Fruit fly (Drosophila melanogaster): ENCODE results near the gene Eig71Ee.
A peak's percentile ranks its signal among the peaks of the same experiment; 100 is the strongest.

Gene Eig71Ee

DNA sequence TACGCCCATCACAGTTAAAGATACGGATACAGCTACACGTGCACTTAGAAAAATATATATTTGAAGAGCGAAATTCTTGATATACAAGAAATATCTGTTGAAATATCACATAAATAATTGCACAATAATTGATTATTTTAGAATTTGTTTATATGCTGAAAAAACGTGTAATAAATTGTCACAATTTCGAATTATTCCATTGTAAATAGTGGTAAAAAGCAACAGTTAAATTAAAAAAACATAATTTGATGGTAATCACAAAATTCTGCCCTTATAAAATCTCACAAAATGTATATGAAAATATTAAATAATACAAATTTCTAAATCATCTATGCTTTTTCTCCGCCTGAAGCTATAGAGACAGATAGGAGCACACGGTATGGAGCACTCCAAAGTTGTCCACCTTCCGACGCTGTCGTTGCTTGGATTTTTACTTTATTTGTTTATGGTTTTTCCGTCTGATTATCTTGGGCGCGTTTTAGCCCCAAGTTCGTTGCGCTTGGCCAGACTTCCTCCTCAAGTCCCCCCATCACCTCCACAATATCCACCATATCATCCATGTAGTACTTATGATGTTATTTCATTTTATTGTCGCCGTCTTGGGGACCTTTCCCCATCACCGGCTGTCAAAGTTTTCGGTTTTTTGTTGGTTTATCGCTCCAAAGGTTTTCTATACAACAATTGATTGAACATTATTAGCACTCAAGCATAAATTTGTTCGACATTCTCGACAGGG is 48.6 kb upstream of the Eig71Ee start (continued):
- TF ChIP-seq vri (GFP tag; optimal IDR thresholded peaks at IDR 0.05) (peak; percentile 20), Eip93F (GFP tag; optimal IDR thresholded peaks at IDR 0.05) (no peak), dac (GFP tag; optimal IDR thresholded peaks at IDR 0.05) (no peak), OdsH (GFP tag; optimal IDR thresholded peaks at IDR 0.05) (peak; percentile 64), CG6854 (GFP tag; optimal IDR thresholded peaks at IDR 0.05) (no peak), CG3919 (GFP tag; optimal IDR thresholded peaks at IDR 0.05) (peak; percentile 39), CG10631 (GFP tag; optimal IDR thresholded peaks at IDR 0.05) (peak; percentile 63), Sox14 (GFP tag; optimal IDR thresholded peaks at IDR 0.05) (peak; percentile 40), esn (GFP tag; optimal IDR thresholded peaks at IDR 0.05) (peak; percentile 32)

DNA sequence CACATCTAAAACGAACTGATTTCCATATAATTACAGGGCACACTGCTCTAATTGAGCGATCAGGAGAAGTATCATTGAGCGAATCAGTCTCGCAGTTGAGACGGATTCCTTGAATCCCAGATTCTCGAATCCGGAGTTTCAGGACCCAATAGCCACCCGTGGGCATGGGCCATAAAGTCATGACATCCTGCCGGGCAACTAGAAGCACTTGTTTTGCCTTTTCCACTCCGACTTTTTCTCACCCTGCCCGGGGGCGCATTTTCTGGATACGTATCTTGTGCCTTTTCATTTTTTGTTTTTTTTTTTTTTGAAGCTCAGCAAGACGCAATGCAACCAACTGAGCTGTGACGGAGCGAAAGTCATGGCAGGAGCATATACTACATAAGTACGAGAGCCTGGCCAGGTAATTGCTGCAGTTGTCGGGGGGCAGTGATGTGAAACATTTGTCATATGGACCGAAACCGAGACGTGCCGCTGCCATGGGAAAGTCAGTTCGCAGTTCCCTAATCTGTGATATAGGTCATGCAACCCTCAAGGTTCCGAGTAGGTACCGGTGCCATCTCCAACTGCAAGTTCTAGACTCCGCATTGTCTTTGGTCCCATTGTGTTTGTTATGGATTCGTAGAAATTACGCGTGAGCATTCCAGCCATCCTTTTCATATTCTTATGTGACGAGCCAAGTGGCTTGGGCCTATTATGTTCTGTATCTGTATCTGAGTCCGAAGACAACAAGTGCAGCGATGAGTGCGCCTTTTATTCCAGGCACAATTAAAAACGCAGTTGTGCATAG is 47.7 kb upstream of the Eig71Ee start:
- TF ChIP-seq pdm3 (GFP tag; optimal IDR thresholded peaks at IDR 0.05), result no peak
- TF ChIP-seq CG8632 (GFP tag; optimal IDR thresholded peaks at IDR 0.05), result no peak
- TF ChIP-seq Sox102F (GFP tag; optimal IDR thresholded peaks at IDR 0.05), result no peak
- TF ChIP-seq CG3919 (GFP tag; optimal IDR thresholded peaks at IDR 0.05), result no peak
- no peak for TF ChIP-seq CG7368 (GFP tag; optimal IDR thresholded peaks at IDR 0.05)
- no peak for TF ChIP-seq Sox15 (GFP tag; optimal IDR thresholded peaks at IDR 0.05)
- no peak for TF ChIP-seq OdsH (GFP tag; optimal IDR thresholded peaks at IDR 0.05)
- TF ChIP-seq CG15336 (GFP tag; IDR thresholded peaks at IDR 0.05), result no peak
- TF ChIP-seq vri (GFP tag; optimal IDR thresholded peaks at IDR 0.05), result no peak
- no peak for TF ChIP-seq CG16779 (tag; optimal IDR thresholded peaks at IDR 0.05)

DNA sequence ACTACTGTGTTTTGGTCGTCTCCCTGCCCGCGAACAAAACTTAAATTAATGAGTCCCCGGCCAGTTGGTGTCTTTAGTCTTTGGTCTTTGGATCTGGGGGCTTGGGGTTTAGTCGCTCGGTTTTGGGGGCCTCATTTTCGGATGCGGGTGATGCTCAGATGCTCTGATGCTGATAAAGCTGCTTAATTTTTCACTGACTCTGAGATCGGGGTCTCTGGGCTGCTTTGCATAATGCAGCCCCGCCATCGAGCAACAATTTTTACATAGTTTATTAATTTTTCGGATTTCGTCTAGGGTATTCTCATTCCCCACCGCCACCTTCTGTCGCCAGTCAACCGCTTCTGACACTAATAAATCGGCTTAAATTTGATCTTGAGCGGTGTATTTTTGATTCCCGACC is 46.4 kb upstream of the Eig71Ee start:
- TF ChIP-seq CG4318 (GFP tag; optimal IDR thresholded peaks at IDR 0.05) (no peak), net (GFP tag; optimal IDR thresholded peaks at IDR 0.05) (no peak), achi (GFP tag; optimal IDR thresholded peaks at IDR 0.05) (no peak), lz (GFP tag; optimal IDR thresholded peaks at IDR 0.05) (no peak), svp (GFP tag) (no peak), Hr39 (GFP tag; optimal IDR thresholded peaks at IDR 0.05) (no peak), CG15336 (GFP tag; IDR thresholded peaks at IDR 0.05) (no peak), Ets96B (tag; optimal IDR thresholded peaks at IDR 0.05) (no peak), Met (GFP tag; optimal IDR thresholded peaks at IDR 0.05) (no peak), esn (GFP tag; optimal IDR thresholded peaks at IDR 0.05) (no peak), Blimp-1 (GFP tag; optimal IDR thresholded peaks at IDR 0.05) (no peak), CG6808 (GFP tag; optimal IDR thresholded peaks at IDR 0.05) (no peak), CG11762 (GFP tag; optimal IDR thresholded peaks at IDR 0.05; ENCODE audit: insufficient read depth) (no peak)

DNA sequence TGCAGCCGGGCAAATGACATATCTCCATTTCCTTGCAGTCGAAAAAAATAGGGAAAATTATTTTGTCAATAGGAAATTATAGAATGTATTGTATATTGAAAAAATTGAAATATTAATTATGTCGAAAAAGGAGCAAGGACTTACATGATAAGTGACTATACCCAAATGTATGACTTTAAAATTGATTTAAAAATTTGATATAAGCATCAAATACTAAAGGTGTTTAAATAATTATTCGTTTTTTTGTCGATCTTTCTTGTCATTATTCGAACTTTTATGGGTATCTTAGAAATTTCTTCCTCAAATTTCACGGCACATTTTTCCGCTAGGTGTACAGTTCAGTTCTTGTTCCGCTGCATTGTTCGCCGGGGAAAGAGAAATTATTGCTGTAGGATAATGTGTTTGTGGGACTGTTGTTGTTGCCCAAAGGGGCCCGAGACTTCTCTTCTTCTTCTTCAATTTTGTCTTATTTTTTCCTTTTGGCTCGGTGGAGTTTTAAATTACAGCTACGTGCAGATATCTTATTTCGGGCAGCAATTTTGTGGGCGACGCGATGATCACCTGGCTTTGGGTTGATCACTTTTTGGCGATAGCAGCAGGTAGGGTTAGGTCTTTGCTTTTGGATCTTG is 44.6 kb upstream of the Eig71Ee start:
- TF ChIP-seq Met (GFP tag; optimal IDR thresholded peaks at IDR 0.05) (peak; percentile 49), CG8632 (GFP tag; optimal IDR thresholded peaks at IDR 0.05) (peak; percentile 80), lz (GFP tag; optimal IDR thresholded peaks at IDR 0.05) (peak; percentile 74), Hr39 (GFP tag; optimal IDR thresholded peaks at IDR 0.05) (peak; percentile 76), Lpt (GFP tag; optimal IDR thresholded peaks at IDR 0.05) (no peak), Sox102F (GFP tag; optimal IDR thresholded peaks at IDR 0.05) (peak; percentile 69), fd59A (GFP tag; optimal IDR thresholded peaks at IDR 0.05) (peak; percentile 76), Ets96B (tag; optimal IDR thresholded peaks at IDR 0.05) (peak; percentile 85), fkh (GFP tag; optimal IDR thresholded peaks at IDR 0.05) (no peak), Sox15 (GFP tag; optimal IDR thresholded peaks at IDR 0.05) (peak; percentile 54), CG32006 (GFP tag; optimal IDR thresholded peaks at IDR 0.05) (peak; percentile 59), Hr4 (GFP tag; optimal IDR thresholded peaks at IDR 0.05) (no peak), spab (GFP tag; optimal IDR thresholded peaks at IDR 0.05) (peak; percentile 66), CG7368 (GFP tag; optimal IDR thresholded peaks at IDR 0.05) (no peak), Sox14 (GFP tag; optimal IDR thresholded peaks at IDR 0.05) (peak; percentile 81), CG11762 (GFP tag; optimal IDR thresholded peaks at IDR 0.05; ENCODE audit: insufficient read depth) (peak; percentile 46), CG8319 (GFP tag; optimal IDR thresholded peaks at IDR 0.05) (peak; percentile 49), acj6 (GFP tag; optimal IDR thresholded peaks at IDR 0.05) (peak; percentile 85), CG4318 (GFP tag; optimal IDR thresholded peaks at IDR 0.05) (peak; percentile 5), eg (GFP tag; IDR thresholded peaks at IDR 0.05) (no peak), fd85E (GFP tag; optimal IDR thresholded peaks at IDR 0.05) (no peak), dsx (GFP tag; optimal IDR thresholded peaks at IDR 0.05; ENCODE audit: poor library complexity, severe bottlenecking) (peak; percentile 59), CG8119 (GFP tag; IDR thresholded peaks at IDR 0.05) (peak; percentile 56; the same call in 2 of the 3 replicates), CG1621 (tag; optimal IDR thresholded peaks at IDR 0.05) (no peak), CG10669 (GFP tag; optimal IDR thresholded peaks at IDR 0.05) (peak; percentile 41)

Measured in whole organism, prepupa.